Fruit fly (Drosophila melanogaster) S2 (cell line): ENCODE data around the gene CG8478.

Experiments
- CG8478 ChIP-seq: fragments of >200 bp; optimal IDR thresholded peaks from 2 replicates; lab custom pipeline; 2018
- CTCF ChIP-seq, 2 experiments: fragments of >200 bp; optimal IDR thresholded peaks; 2 replicates each; lab custom pipeline; 2018

DNA sequence ATGACTTTTGCATAAGTTTGCCTTT lies 15.8 kb upstream of the CG8478 start, which contains the start of gene PpD3:
- TF ChIP-seq CG8478 (lab: Kevin White, UChicago) (no peak), CTCF (optimal IDR thresholded peaks at IDR 0.05; lab: Kevin White, UChicago) (no peak)
